Worm (Caenorhabditis elegans) whole organism, L1 larva: ENCODE results near the gene F26F12.5.

Experiments used
- C34B4.2 ChIP-seq: sonication (generic microtip); optimal IDR thresholded peaks from 2 replicates; lab custom pipeline; 2017; ENCODE audit warnings: mild to moderate bottlenecking, missing genetic modification characterization, missing compliant biosample characterization
- aha-1 ChIP-seq: fragments of 150-350 bp; optimal IDR thresholded peaks from 2 replicates; lab custom pipeline; 2014; ENCODE audit warnings: missing biosample characterization, missing genetic modification characterization
- lin-13 ChIP-seq: fragments of 150-350 bp; optimal IDR thresholded peaks from 2 replicates; lab custom pipeline; 2014; ENCODE audit warnings: missing biosample characterization, missing genetic modification reagents, missing genetic modification characterization
- lir-3 ChIP-seq: sonication (generic microtip); optimal IDR thresholded peaks from 2 replicates; lab custom pipeline; 2016; ENCODE audit warnings: mild to moderate bottlenecking, missing genetic modification characterization, moderate library complexity, missing compliant biosample characterization; ENCODE audit not compliant: poor library complexity
- nhr-12 ChIP-seq: sonication (generic microtip); optimal IDR thresholded peaks from 2 replicates; lab custom pipeline; 2017; ENCODE audit warnings: missing biosample characterization, missing genetic modification characterization
- nhr-28 ChIP-seq: fragments of 150-350 bp; optimal IDR thresholded peaks from 2 replicates; lab custom pipeline; 2014; ENCODE audit warnings: missing biosample characterization, missing genetic modification characterization
- sptf-1 ChIP-seq: fragments of 150-350 bp; optimal IDR thresholded peaks from 2 replicates; lab custom pipeline; 2014; ENCODE audit warnings: missing biosample characterization, missing genetic modification characterization

DNA sequence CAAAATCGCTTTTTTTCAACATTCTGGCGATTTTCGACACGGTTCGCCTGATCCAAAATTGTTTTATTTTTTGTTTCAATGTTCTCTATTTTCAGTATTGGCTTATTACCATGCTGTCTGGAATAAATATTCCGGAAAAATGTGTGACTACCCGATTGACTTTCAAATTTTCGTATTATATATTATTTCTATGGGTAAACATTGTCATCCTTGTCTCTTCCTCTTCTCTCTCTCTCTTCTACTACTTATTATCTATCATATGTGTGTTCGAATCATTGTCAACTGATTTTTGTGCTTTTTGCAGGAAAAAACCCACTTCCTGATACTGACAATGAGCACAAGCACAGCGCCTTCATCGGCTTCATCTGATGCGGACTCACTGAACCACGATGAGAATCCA lies 28.0 kb upstream of the F26F12.5 start, which contains the start of gene C04E6.7:
- TF ChIP-seq C34B4.2 (tag; lab: Kevin White, UChicago) (no peak), nhr-12 (tag; lab: Kevin White, UChicago) (no peak), sptf-1 (tag; lab: Kevin White, UChicago) (no peak), lir-3 (no peak), nhr-28 (tag; lab: Kevin White, UChicago) (no peak), lin-13 (GFP tag; lab: Kevin White, UChicago) (no peak), aha-1 (tag; lab: Kevin White, UChicago) (no peak)
